Fruit fly (Drosophila melanogaster) whole organism, prepupa: ENCODE measurements around the gene mael.

Source experiments
- CG10631 ChIP-seq: fragments of 200-800 bp; sonication (Bioruptor generic); optimal IDR thresholded peaks from 2 replicates; lab custom pipeline; 2016; ENCODE audit warnings: missing biosample characterization, missing genetic modification characterization
- CG10669 ChIP-seq: fragments of 200-800 bp; sonication (Bioruptor generic); optimal IDR thresholded peaks from 3 replicates; lab custom pipeline; 2018; ENCODE audit warnings: missing biosample characterization, mild to moderate bottlenecking, missing genetic modification characterization, moderate library complexity
- CG11294 ChIP-seq: fragments of 200-800 bp; sonication (Bioruptor generic); IDR thresholded peaks from 2 replicates; pipeline ENCODE4 v1.3.6; 2022; ENCODE audit warnings: missing biosample characterization, missing genetic modification characterization
- CG1621 ChIP-seq: fragments of 200-800 bp; sonication (Bioruptor generic); optimal IDR thresholded peaks from 3 replicates; lab custom pipeline; 2018; ENCODE audit warnings: missing biosample characterization, mild to moderate bottlenecking, missing genetic modification characterization
- CG3032 ChIP-seq: fragments of 200-800 bp; optimal IDR thresholded peaks from 2 replicates; lab custom pipeline; 2019; ENCODE audit warnings: missing biosample characterization, mild to moderate bottlenecking, missing genetic modification characterization, moderate library complexity
- CG31627 ChIP-seq: fragments of 200-800 bp; sonication (Bioruptor generic); optimal IDR thresholded peaks from 3 replicates; lab custom pipeline; 2016; ENCODE audit warnings: missing biosample characterization, missing genetic modification characterization
- CG34406 ChIP-seq: fragments of 200-800 bp; sonication (Bioruptor generic); optimal IDR thresholded peaks from 3 replicates; lab custom pipeline; 2016; ENCODE audit warnings: missing biosample characterization, missing genetic modification characterization
- CG6163 ChIP-seq: fragments of 200-800 bp; sonication (Bioruptor generic); IDR thresholded peaks from 3 replicates; pipeline ENCODE4 v1.3.6; 2022; ENCODE audit warnings: missing biosample characterization, missing genetic modification characterization
- CG6276 ChIP-seq: fragments of 200-800 bp; sonication (Bioruptor generic); optimal IDR thresholded peaks from 2 replicates; lab custom pipeline; 2017; ENCODE audit warnings: missing biosample characterization, mild to moderate bottlenecking, missing genetic modification characterization
- CG6792 ChIP-seq: fragments of 200-800 bp; sonication (Bioruptor generic); optimal IDR thresholded peaks from 3 replicates; lab custom pipeline; 2016; ENCODE audit warnings: missing biosample characterization, missing genetic modification characterization
- CG6808 ChIP-seq: fragments of 200-800 bp; sonication (Bioruptor generic); optimal IDR thresholded peaks from 3 replicates; lab custom pipeline; 2017; ENCODE audit warnings: missing biosample characterization, missing genetic modification characterization, mild to moderate bottlenecking, moderate library complexity, missing genetic modification reagents
- CG6854 ChIP-seq: fragments of 200-800 bp; sonication (Bioruptor generic); optimal IDR thresholded peaks from 2 replicates; lab custom pipeline; 2017; ENCODE audit warnings: missing biosample characterization, mild to moderate bottlenecking, missing genetic modification characterization
- CG7368 ChIP-seq: fragments of 200-800 bp; sonication (Bioruptor generic); optimal IDR thresholded peaks from 3 replicates; lab custom pipeline; 2016; ENCODE audit warnings: missing biosample characterization, missing genetic modification characterization
- CG8119 ChIP-seq: fragments of 200-800 bp; sonication (Bioruptor generic); IDR thresholded peaks from 3 replicates; pipeline ENCODE4 v1.3.6; 2022; ENCODE audit warnings: missing biosample characterization, missing genetic modification characterization
- CG8319 ChIP-seq: fragments of 200-800 bp; sonication (Bioruptor generic); optimal IDR thresholded peaks from 3 replicates; lab custom pipeline; 2016; ENCODE audit warnings: missing biosample characterization, missing genetic modification characterization
- CG8632 ChIP-seq: fragments of 200-800 bp; sonication (Bioruptor generic); optimal IDR thresholded peaks from 3 replicates; lab custom pipeline; 2016; ENCODE audit warnings: missing biosample characterization, missing genetic modification characterization
- CG9139 ChIP-seq: fragments of 200-800 bp; sonication (Bioruptor generic); optimal IDR thresholded peaks from 3 replicates; lab custom pipeline; 2017; ENCODE audit warnings: missing biosample characterization, mild to moderate bottlenecking, missing genetic modification characterization
- Eip78C ChIP-seq: fragments of 200-800 bp; sonication (Bioruptor generic); peaks from one replicate; lab custom pipeline; 2016; ENCODE audit warnings: missing biosample characterization, missing genetic modification characterization
- Eip93F ChIP-seq: fragments of 200-800 bp; sonication (Bioruptor generic); optimal IDR thresholded peaks from 2 replicates; lab custom pipeline; 2016; ENCODE audit warnings: missing biosample characterization, mild to moderate bottlenecking, missing genetic modification characterization
- Ets21C ChIP-seq: fragments of 200-800 bp; sonication (Bioruptor generic); optimal IDR thresholded peaks from 3 replicates; lab custom pipeline; 2016; ENCODE audit warnings: missing biosample characterization, missing genetic modification characterization
- Ets96B ChIP-seq: fragments of 200-800 bp; optimal IDR thresholded peaks from 2 replicates; lab custom pipeline; 2019; ENCODE audit warnings: missing biosample characterization, mild to moderate bottlenecking, missing genetic modification characterization, moderate library complexity
- Hr39 ChIP-seq: fragments of 200-800 bp; sonication (Bioruptor generic); optimal IDR thresholded peaks from 2 replicates; lab custom pipeline; 2016; ENCODE audit warnings: missing biosample characterization, missing genetic modification characterization
- Hr4 ChIP-seq: fragments of 200-800 bp; sonication (Bioruptor generic); optimal IDR thresholded peaks from 3 replicates; lab custom pipeline; 2016; ENCODE audit warnings: missing biosample characterization, missing genetic modification characterization
- Lpt ChIP-seq: fragments of 200-800 bp; sonication (Bioruptor generic); optimal IDR thresholded peaks from 3 replicates; lab custom pipeline; 2016; ENCODE audit warnings: missing biosample characterization, missing genetic modification characterization
- Met ChIP-seq: fragments of 200-800 bp; sonication (Bioruptor generic); optimal IDR thresholded peaks from 3 replicates; lab custom pipeline; 2016; ENCODE audit warnings: missing biosample characterization, missing genetic modification characterization
- OdsH ChIP-seq: fragments of 200-800 bp; sonication (Bioruptor generic); optimal IDR thresholded peaks from 3 replicates; lab custom pipeline; 2016; ENCODE audit warnings: missing biosample characterization, missing genetic modification characterization
- Smox ChIP-seq: fragments of 200-800 bp; sonication (Bioruptor generic); optimal IDR thresholded peaks from 3 replicates; lab custom pipeline; 2016; ENCODE audit warnings: missing biosample characterization, missing genetic modification characterization
- Sox102F ChIP-seq: fragments of 200-800 bp; sonication (Bioruptor generic); optimal IDR thresholded peaks from 2 replicates; lab custom pipeline; 2016; ENCODE audit warnings: missing biosample characterization, mild to moderate bottlenecking, missing genetic modification characterization
- Sox15 ChIP-seq: fragments of 200-800 bp; sonication (Bioruptor generic); optimal IDR thresholded peaks from 3 replicates; lab custom pipeline; 2016; ENCODE audit warnings: missing biosample characterization, missing genetic modification characterization
- acj6 ChIP-seq: fragments of 200-800 bp; sonication (Bioruptor generic); optimal IDR thresholded peaks from 3 replicates; lab custom pipeline; 2016; ENCODE audit warnings: missing biosample characterization, missing genetic modification characterization
- dac ChIP-seq: fragments of 200-800 bp; sonication (Bioruptor generic); optimal IDR thresholded peaks from 2 replicates; lab custom pipeline; 2017; ENCODE audit warnings: missing biosample characterization, mild to moderate bottlenecking, missing genetic modification characterization
- dsx ChIP-seq: fragments of 200-800 bp; optimal IDR thresholded peaks from 3 replicates; lab custom pipeline; 2019; ENCODE audit warnings: missing biosample characterization, mild to moderate bottlenecking, missing genetic modification characterization, moderate library complexity; ENCODE audit not compliant: poor library complexity, severe bottlenecking
- fd85E ChIP-seq: fragments of 200-800 bp; sonication (Bioruptor generic); optimal IDR thresholded peaks from 3 replicates; lab custom pipeline; 2016; ENCODE audit warnings: missing biosample characterization, missing genetic modification characterization
- fkh ChIP-seq: fragments of 200-800 bp; sonication (Bioruptor generic); optimal IDR thresholded peaks from 3 replicates; lab custom pipeline; 2017; ENCODE audit warnings: missing biosample characterization, mild to moderate bottlenecking, missing genetic modification characterization, moderate library complexity
- lz ChIP-seq: fragments of 200-800 bp; sonication (Bioruptor generic); optimal IDR thresholded peaks from 3 replicates; lab custom pipeline; 2016; ENCODE audit warnings: missing biosample characterization, missing genetic modification characterization
- salr ChIP-seq, 2 experiments: fragments of 200-800 bp; sonication (Bioruptor generic); optimal IDR thresholded peaks; 3 replicates each; lab custom pipeline; 2016 to 2018; ENCODE audit warnings: missing biosample characterization in 2 of 2, missing genetic modification characterization in 2 of 2, mild to moderate bottlenecking in 1 of 2
- ss ChIP-seq, 2 experiments: fragments of 200-800 bp; sonication (Bioruptor generic); optimal IDR thresholded peaks; 2 replicates in 1 of 2; 3 replicates in 1 of 2; lab custom pipeline; 2017 to 2018; ENCODE audit warnings: mild to moderate bottlenecking in 2 of 2, missing biosample characterization in 2 of 2, missing genetic modification characterization in 2 of 2, moderate library complexity in 1 of 2
- svp ChIP-seq: fragments of 200-800 bp; sonication (Bioruptor generic); peaks from one replicate; lab custom pipeline; 2016; ENCODE audit warnings: missing biosample characterization, missing genetic modification characterization
- topi ChIP-seq: fragments of 200-800 bp; sonication (Bioruptor generic); optimal IDR thresholded peaks from 3 replicates; lab custom pipeline; 2016; ENCODE audit warnings: missing biosample characterization, missing genetic modification characterization
- vri ChIP-seq: fragments of 200-800 bp; sonication (Bioruptor generic); optimal IDR thresholded peaks from 3 replicates; lab custom pipeline; 2016; ENCODE audit warnings: missing biosample characterization, mild to moderate bottlenecking, missing genetic modification characterization

The mael gene

DNA sequence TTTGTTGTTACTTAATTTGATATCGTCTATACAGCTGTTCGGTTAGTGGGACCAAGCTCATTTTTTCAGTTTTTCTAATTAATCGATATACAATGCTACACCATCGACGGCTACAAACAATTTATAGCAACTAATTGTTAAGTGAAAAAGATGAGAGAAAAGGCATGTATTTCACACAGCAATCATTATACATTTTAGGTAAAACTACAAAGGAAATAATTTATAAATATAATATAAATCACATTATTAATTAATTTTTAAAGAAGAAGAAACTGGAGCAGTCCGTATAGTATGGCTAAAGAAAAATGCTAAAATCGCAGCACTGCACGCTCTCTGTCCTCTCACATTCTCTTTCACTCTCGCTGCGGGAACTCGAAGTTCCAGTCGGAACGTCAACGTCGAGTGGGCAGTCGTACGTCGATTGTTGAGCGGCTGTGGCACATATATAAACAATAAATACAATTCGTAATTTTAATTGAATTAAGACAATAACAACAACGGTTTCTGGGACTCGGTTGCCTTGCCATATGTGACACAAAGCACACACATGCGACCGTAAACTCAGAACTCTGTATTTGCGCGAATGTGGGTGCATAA is 6.8 kb downstream of the mael start, which contains the start of the genes CG14450 and CG11367 (continued):
- TF ChIP-seq CG7368, result no peak
- no peak for TF ChIP-seq ss (GFP tag; optimal IDR thresholded peaks at IDR 0.05; lab: Kevin White, UChicago)
- no peak for TF ChIP-seq acj6 (GFP tag; lab: Kevin White, UChicago)
- no peak for TF ChIP-seq vri (GFP tag; lab: Kevin White, UChicago)
- no peak for TF ChIP-seq Met (GFP tag; lab: Kevin White, UChicago)
- no peak for TF ChIP-seq CG3032
- TF ChIP-seq CG10631 (GFP tag; lab: Kevin White, UChicago), result no peak
- TF ChIP-seq salr (GFP tag; optimal IDR thresholded peaks at IDR 0.05; lab: Kevin White, UChicago), result no peak
- no peak for TF ChIP-seq Smox
- no peak for TF ChIP-seq lz
- TF ChIP-seq dsx (GFP tag; lab: Kevin White, UChicago), result peak; percentile 50
- TF ChIP-seq OdsH, result no peak
- TF ChIP-seq, all 60 proteins: peak for 13

dm6 chr3L:22729466-22729865 is 8.5 kb downstream of the mael start, which contains the start of gene CG32454:
TSS of gene CG32454 (plus strand) at chr3L:22729766.
- TF ChIP-seq Hr4 (GFP tag; lab: Kevin White, UChicago) (no peak), dac (no peak), CG3032 (no peak), CG6276 (GFP tag; lab: Kevin White, UChicago) (no peak), fkh (GFP tag; lab: Kevin White, UChicago) (no peak), Sox15 (GFP tag; lab: Kevin White, UChicago) (no peak), CG8119 (GFP tag; lab: Robert Waterston, UW) (no peak), Ets21C (GFP tag; lab: Kevin White, UChicago) (no peak), CG6163 (GFP tag; lab: Robert Waterston, UW) (no peak), Lpt (GFP tag; lab: Kevin White, UChicago) (no peak), CG9139 (no peak), ss (GFP tag; optimal IDR thresholded peaks at IDR 0.05; lab: Kevin White, UChicago) (no peak), CG10669 (GFP tag; lab: Kevin White, UChicago) (no peak), lz (no peak)

- TF ChIP-seq dac, result no peak
- TF ChIP-seq CG8632 (GFP tag; lab: Kevin White, UChicago), result no peak
- no peak for TF ChIP-seq CG11294 (GFP tag; lab: Robert Waterston, UW)
- no peak for TF ChIP-seq svp
- TF ChIP-seq Ets96B (tag; lab: Kevin White, UChicago), result no peak
- TF ChIP-seq Smox, result no peak
- no peak for TF ChIP-seq OdsH
- no peak for TF ChIP-seq CG31627 (GFP tag; lab: Kevin White, UChicago)
- TF ChIP-seq, all 60 proteins: peak for 0
These were observed 10.4 kb downstream of the mael start for dm6 chr3L:22731393-22731792.

DNA sequence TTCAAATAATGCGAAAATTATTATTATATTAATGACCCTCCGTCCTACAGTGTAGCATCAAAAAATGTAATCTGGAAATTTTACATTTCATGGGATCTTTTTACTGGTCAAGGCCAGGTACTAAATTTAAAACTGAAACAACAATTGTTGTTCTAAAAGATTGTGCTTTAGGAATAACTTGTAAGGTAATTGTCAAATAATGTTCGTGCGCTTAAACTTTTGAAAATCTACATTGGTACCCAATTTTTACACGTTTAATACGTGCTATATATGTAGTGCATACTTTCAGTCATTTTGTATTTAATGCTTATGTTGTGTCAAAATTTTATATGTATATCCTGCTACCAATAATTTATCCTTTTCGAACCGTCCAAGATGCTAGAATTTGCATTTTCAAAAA is 12.6 kb downstream of the mael start:
- TF ChIP-seq Smox, result no peak
- TF ChIP-seq CG6792 (GFP tag; lab: Kevin White, UChicago), result no peak
- no peak for TF ChIP-seq Sox15 (GFP tag; lab: Kevin White, UChicago)
- no peak for TF ChIP-seq Eip78C (GFP tag; lab: Kevin White, UChicago)
- TF ChIP-seq Lpt (GFP tag; lab: Kevin White, UChicago), result no peak
- no peak for TF ChIP-seq topi (GFP tag; lab: Kevin White, UChicago)

dm6 chr3L:22737732-22738611 is 17.0 kb downstream of the mael start, which contains the start of gene CG11241:
TSS of gene CG11241 (minus strand) at chr3L:22738420.
- TF ChIP-seq CG6808 (GFP tag; lab: Kevin White, UChicago) (no peak), CG8632 (GFP tag; lab: Kevin White, UChicago) (no peak), topi (GFP tag; lab: Kevin White, UChicago) (no peak), CG34406 (no peak), CG8319 (GFP tag; lab: Kevin White, UChicago) (no peak), CG6792 (GFP tag; lab: Kevin White, UChicago) (no peak), Sox102F (GFP tag; lab: Kevin White, UChicago) (no peak), CG6854 (GFP tag; lab: Kevin White, UChicago) (peak; percentile 22), CG1621 (tag; lab: Kevin White, UChicago) (peak; percentile 12), salr (GFP tag; optimal IDR thresholded peaks at IDR 0.05; lab: Kevin White, UChicago) (no peak), Hr39 (peak; percentile 24), Sox15 (GFP tag; lab: Kevin White, UChicago) (no peak), CG10669 (GFP tag; lab: Kevin White, UChicago) (no peak), Hr4 (GFP tag; lab: Kevin White, UChicago) (no peak), fd85E (GFP tag; lab: Kevin White, UChicago) (no peak), fkh (GFP tag; lab: Kevin White, UChicago) (peak; percentile 62), vri (GFP tag; lab: Kevin White, UChicago) (no peak), Eip93F (no peak)
